Fruit fly (Drosophila melanogaster): ENCODE results near the gene CG18823.

Gene CG18823

DNA sequence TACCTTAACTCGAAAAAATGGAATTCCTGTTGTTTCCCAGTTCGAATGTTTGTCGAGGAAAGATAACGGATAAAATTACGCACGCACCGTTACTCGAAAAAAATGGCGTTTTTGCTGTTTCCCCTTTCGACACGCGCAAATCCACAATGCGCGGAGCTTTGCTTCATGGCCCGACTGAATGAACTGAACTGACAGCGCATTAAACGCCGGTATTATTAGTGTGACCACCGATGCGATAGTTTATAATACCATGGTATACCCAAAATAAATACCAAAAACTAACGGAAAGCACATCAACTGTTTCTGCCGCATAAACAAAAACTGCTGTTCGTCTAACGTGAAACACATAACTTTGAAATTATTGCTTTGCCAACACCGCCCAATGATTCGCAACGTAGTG, 36.2 kb downstream of the CG18823 start, which contains the start of the genes CG32814, CG11638 and CG3021 (continued):
- TF ChIP-seq dmrt11E (tag; optimal IDR thresholded peaks at IDR 0.05) (no peak), vfl (GFP tag; optimal IDR thresholded peaks at IDR 0.05) (no peak), cwo (GFP tag; optimal IDR thresholded peaks at IDR 0.05) (no peak), org-1 (GFP tag; optimal IDR thresholded peaks at IDR 0.05) (no peak), Meics (GFP tag; optimal IDR thresholded peaks at IDR 0.05) (peak; percentile 29), CG15269 (tag; optimal IDR thresholded peaks at IDR 0.05) (peak; percentile 26), dpn (GFP tag; optimal IDR thresholded peaks at IDR 0.05) (no peak), HmgZ (tag; optimal IDR thresholded peaks at IDR 0.05) (peak; percentile 52), unc-4 (GFP tag; IDR thresholded peaks at IDR 0.05; ENCODE audit: partially characterized antibody) (peak; percentile 53; the same call in 1 of the 2 replicates), btn (GFP tag; optimal IDR thresholded peaks at IDR 0.05) (no peak), CG9215 (GFP tag; IDR thresholded peaks at IDR 0.05) (no peak), C15 (GFP tag; IDR thresholded peaks at IDR 0.05) (no peak), NK7.1 (GFP tag; optimal IDR thresholded peaks at IDR 0.05) (no peak), CG10543 (GFP tag; optimal IDR thresholded peaks at IDR 0.05) (no peak), CG7786 (GFP tag; optimal IDR thresholded peaks at IDR 0.05) (no peak), CG5953 (GFP tag; IDR thresholded peaks at IDR 0.05) (no peak), lov (optimal IDR thresholded peaks at IDR 0.05) (no peak), lov (GFP tag; IDR thresholded peaks at IDR 0.05) (no peak), Dad (GFP tag; optimal IDR thresholded peaks at IDR 0.05) (no peak), jigr1 (GFP tag; IDR thresholded peaks at IDR 0.05) (no peak), gce (GFP tag; IDR thresholded peaks at IDR 0.05) (no peak), sna (GFP tag; IDR thresholded peaks at IDR 0.05; ENCODE audit: partially characterized antibody) (0 out of 2 replicates have a peak, but pooled peaks have one; percentile 24), Asciz (GFP tag; optimal IDR thresholded peaks at IDR 0.05) (no peak), zen (tag; optimal IDR thresholded peaks at IDR 0.05) (peak; percentile 4), Hr39 (optimal IDR thresholded peaks at IDR 0.05) (no peak), tll (GFP tag; optimal IDR thresholded peaks at IDR 0.05) (no peak), CG32767 (GFP tag; IDR thresholded peaks at IDR 0.05) (no peak), CG16863 (GFP tag; optimal IDR thresholded peaks at IDR 0.05) (no peak), CG9727 (GFP tag; optimal IDR thresholded peaks at IDR 0.05) (peak; percentile 28), CG17802 (tag; optimal IDR thresholded peaks at IDR 0.05) (no peak), CG1602 (GFP tag; optimal IDR thresholded peaks at IDR 0.05) (no peak), CG16813 (GFP tag; IDR thresholded peaks at IDR 0.05; ENCODE audit: partially characterized antibody) (no peak), mld (GFP tag; IDR thresholded peaks at IDR 0.05; ENCODE audit: partially characterized antibody) (no peak), YL-1 (GFP tag; optimal IDR thresholded peaks at IDR 0.05) (peak; percentile 67), CG6813 (GFP tag; optimal IDR thresholded peaks at IDR 0.05) (no peak), CG10366 (GFP tag; IDR thresholded peaks at IDR 0.05) (no peak), Scr (GFP tag; IDR thresholded peaks at IDR 0.05; ENCODE audit: partially characterized antibody) (peak; percentile 54; the same call in 1 of the 2 replicates), NFAT (GFP tag; IDR thresholded peaks at IDR 0.05) (no peak), PHDP (tag; optimal IDR thresholded peaks at IDR 0.05) (no peak), Opbp (GFP tag; IDR thresholded peaks at IDR 0.05; ENCODE audit: partially characterized antibody) (peak; percentile 59), CG15073 (GFP tag; optimal IDR thresholded peaks at IDR 0.05) (no peak), Atf6 (GFP tag; IDR thresholded peaks at IDR 0.05) (no peak), CG1832 (GFP tag; optimal IDR thresholded peaks at IDR 0.05) (no peak), CG11398 (GFP tag; optimal IDR thresholded peaks at IDR 0.05) (peak; percentile 22), Sry-β (GFP tag; optimal IDR thresholded peaks at IDR 0.05) (no peak), sc (optimal IDR thresholded peaks at IDR 0.05) (no peak), sc (GFP tag; optimal IDR thresholded peaks at IDR 0.05) (no peak), CG11723 (GFP tag; optimal IDR thresholded peaks at IDR 0.05) (no peak), seq (GFP tag; IDR thresholded peaks at IDR 0.05) (no peak), maf-S (GFP tag; optimal IDR thresholded peaks at IDR 0.05) (no peak), mam (GFP tag; optimal IDR thresholded peaks at IDR 0.05) (no peak), CG13775 (GFP tag; optimal IDR thresholded peaks at IDR 0.05) (peak; percentile 17)
